Fruit fly (Drosophila melanogaster) whole organism, embryonic: ENCODE results near the gene ea.

Source experiments
- Antp ChIP-seq: fragments of 200-800 bp; sonication (Bioruptor generic); optimal IDR thresholded peaks from 3 replicates; lab custom pipeline; 2016; ENCODE audit warnings: missing biosample characterization, missing genetic modification characterization
- Atf3 ChIP-seq: fragments of 200-800 bp; sonication (Bioruptor generic); optimal IDR thresholded peaks from 3 replicates; lab custom pipeline; 2016; ENCODE audit warnings: missing biosample characterization, missing genetic modification characterization
- Atf6 ChIP-seq: fragments of 200-800 bp; sonication (Bioruptor generic); IDR thresholded peaks from 2 replicates; pipeline ENCODE4 v1.3.6; 2022; ENCODE audit warnings: missing biosample characterization, missing genetic modification characterization
- Bgb ChIP-seq: fragments of 200-800 bp; sonication (Bioruptor generic); IDR thresholded peaks from 2 replicates; pipeline ENCODE4 v1.3.6; 2022; ENCODE audit warnings: missing biosample characterization, missing genetic modification characterization; ENCODE audit not compliant: partially characterized antibody
- BtbVII ChIP-seq: fragments of 200-800 bp; sonication (Bioruptor generic); optimal IDR thresholded peaks from 3 replicates; lab custom pipeline; 2017; ENCODE audit warnings: missing biosample characterization, mild to moderate bottlenecking, missing genetic modification characterization
- CG10147 ChIP-seq: fragments of 200-800 bp; sonication (Bioruptor generic); optimal IDR thresholded peaks from 2 replicates; lab custom pipeline; 2019; ENCODE audit warnings: missing biosample characterization, mild to moderate bottlenecking, missing genetic modification characterization, moderate library complexity
- CG10321 ChIP-seq: fragments of 200-800 bp; sonication (Bioruptor generic); IDR thresholded peaks from 2 replicates; pipeline ENCODE4 v1.3.6; 2022; ENCODE audit warnings: missing biosample characterization, missing genetic modification characterization
- CG10654 ChIP-seq: fragments of 200-800 bp; sonication (Bioruptor generic); optimal IDR thresholded peaks from 2 replicates; lab custom pipeline; 2016; ENCODE audit warnings: missing biosample characterization, missing genetic modification characterization
- CG10979 ChIP-seq: fragments of 200-800 bp; sonication (Bioruptor generic); optimal IDR thresholded peaks from 2 replicates; lab custom pipeline; 2018; ENCODE audit warnings: missing biosample characterization, mild to moderate bottlenecking, missing genetic modification characterization, moderate library complexity
- CG11456 ChIP-seq: fragments of 200-800 bp; sonication (Bioruptor generic); IDR thresholded peaks from 3 replicates; pipeline ENCODE4 v1.3.6; 2022; ENCODE audit warnings: missing biosample characterization, missing genetic modification characterization
- CG13123 ChIP-seq: fragments of 200-800 bp; sonication (Bioruptor generic); optimal IDR thresholded peaks from 2 replicates; lab custom pipeline; 2016; ENCODE audit warnings: missing biosample characterization, missing genetic modification characterization
- CG13287 ChIP-seq: fragments of 200-800 bp; sonication (Bioruptor generic); IDR thresholded peaks from 2 replicates; pipeline ENCODE4 v1.3.6; 2022; ENCODE audit warnings: missing biosample characterization, missing genetic modification characterization; ENCODE audit not compliant: partially characterized antibody
- CG14710 ChIP-seq: fragments of 200-800 bp; sonication (Bioruptor generic); optimal IDR thresholded peaks from 3 replicates; lab custom pipeline; 2019; ENCODE audit warnings: missing biosample characterization, mild to moderate bottlenecking, missing genetic modification characterization, moderate library complexity
- CG16813 ChIP-seq: fragments of 200-800 bp; sonication (Bioruptor generic); IDR thresholded peaks from 3 replicates; pipeline ENCODE4 v1.3.6; 2022; ENCODE audit warnings: missing biosample characterization, missing genetic modification characterization; ENCODE audit not compliant: partially characterized antibody
- CG17328 ChIP-seq: fragments of 200-800 bp; sonication (Bioruptor generic); IDR thresholded peaks from 2 replicates; pipeline ENCODE4 v1.3.6; 2022; ENCODE audit warnings: missing biosample characterization, missing genetic modification characterization
- CG31388 ChIP-seq: fragments of 200-800 bp; sonication (Bioruptor generic); optimal IDR thresholded peaks from 2 replicates; lab custom pipeline; 2016; ENCODE audit warnings: missing biosample characterization, missing genetic modification characterization
- CG34376 ChIP-seq: fragments of 200-800 bp; sonication (Bioruptor generic); optimal IDR thresholded peaks from 2 replicates; lab custom pipeline; 2018; ENCODE audit warnings: missing biosample characterization, mild to moderate bottlenecking, missing genetic modification characterization
- CG3838 ChIP-seq: fragments of 200-800 bp; sonication (Bioruptor generic); optimal IDR thresholded peaks from 3 replicates; lab custom pipeline; 2016; ENCODE audit warnings: missing biosample characterization, missing genetic modification characterization
- CG4617 ChIP-seq: fragments of 200-800 bp; sonication (Bioruptor generic); optimal IDR thresholded peaks from 3 replicates; lab custom pipeline; 2016; ENCODE audit warnings: missing biosample characterization, missing genetic modification characterization, borderline replicate concordance
- CG6654 ChIP-seq: fragments of 200-800 bp; sonication (Bioruptor generic); optimal IDR thresholded peaks from 2 replicates; lab custom pipeline; 2017; ENCODE audit warnings: missing biosample characterization, mild to moderate bottlenecking, missing genetic modification characterization
- CG6854 ChIP-seq: fragments of 200-800 bp; sonication (Bioruptor generic); optimal IDR thresholded peaks from 3 replicates; lab custom pipeline; 2017; ENCODE audit warnings: missing biosample characterization, mild to moderate bottlenecking, missing genetic modification characterization
- CG8290 ChIP-seq, 3 experiments: fragments of 200-800 bp; sonication (Bioruptor generic); optimal IDR thresholded peaks; 2 replicates each; lab custom pipeline; 2016 to 2019; ENCODE audit warnings: missing biosample characterization in 3 of 3, missing genetic modification characterization in 3 of 3, mild to moderate bottlenecking in 2 of 3, moderate library complexity in 1 of 3
- CHES-1-like ChIP-seq: fragments of 200-800 bp; sonication (Bioruptor generic); optimal IDR thresholded peaks from 2 replicates; lab custom pipeline; 2016; ENCODE audit warnings: missing biosample characterization, missing genetic modification characterization
- Dll ChIP-seq: fragments of 200-800 bp; sonication (Bioruptor generic); IDR thresholded peaks from 4 replicates; pipeline ENCODE4 v1.3.6; 2022; ENCODE audit warnings: missing biosample characterization, missing genetic modification characterization; ENCODE audit not compliant: partially characterized antibody
- Dp ChIP-seq: fragments of 200-800 bp; sonication (Bioruptor generic); optimal IDR thresholded peaks from 2 replicates; lab custom pipeline; 2018; ENCODE audit warnings: missing biosample characterization, mild to moderate bottlenecking, missing genetic modification characterization, moderate library complexity
- GATAe ChIP-seq: fragments of 200-800 bp; sonication (Bioruptor generic); conservative IDR thresholded peaks from 2 replicates; pipeline ENCODE4 v1.3.6; 2022; ENCODE audit warnings: missing biosample characterization, missing genetic modification characterization
- Hr39 ChIP-seq: fragments of >200 bp; optimal IDR thresholded peaks from 2 replicates; lab custom pipeline; 2017
- Hr51 ChIP-seq, 2 experiments: fragments of 200-800 bp; sonication (Bioruptor generic); optimal IDR thresholded peaks; 2 replicates in 1 of 2; 3 replicates in 1 of 2; lab custom pipeline; 2016 to 2018; ENCODE audit warnings: missing biosample characterization in 2 of 2, missing genetic modification characterization in 2 of 2, mild to moderate bottlenecking in 1 of 2, moderate library complexity in 1 of 2
- Lim3 ChIP-seq: fragments of 200-800 bp; sonication (Bioruptor generic); IDR thresholded peaks from 2 replicates; pipeline ENCODE4 v1.3.6; 2022; ENCODE audit warnings: missing biosample characterization, missing genetic modification characterization
- Myb ChIP-seq: fragments of 200-800 bp; sonication (Bioruptor generic); optimal IDR thresholded peaks from 2 replicates; lab custom pipeline; 2016; ENCODE audit warnings: missing biosample characterization, missing genetic modification characterization
- Nf-YB ChIP-seq: fragments of 200-800 bp; sonication (Bioruptor generic); optimal IDR thresholded peaks from 3 replicates; lab custom pipeline; 2019; ENCODE audit warnings: missing biosample characterization, mild to moderate bottlenecking, missing genetic modification characterization, moderate library complexity
- Opbp ChIP-seq: fragments of 200-800 bp; sonication (Bioruptor generic); IDR thresholded peaks from 3 replicates; pipeline ENCODE4 v1.3.6; 2022; ENCODE audit warnings: missing biosample characterization, missing genetic modification characterization; ENCODE audit not compliant: partially characterized antibody
- Poxn ChIP-seq: fragments of 200-800 bp; sonication (Bioruptor generic); IDR thresholded peaks from 2 replicates; pipeline ENCODE4 v1.3.6; 2022; ENCODE audit warnings: missing biosample characterization, missing genetic modification characterization
- Rfx ChIP-seq: fragments of 200-800 bp; sonication (Bioruptor generic); IDR thresholded peaks from 2 replicates; pipeline ENCODE4 v1.3.6; 2022; ENCODE audit warnings: missing biosample characterization, missing genetic modification characterization
- Vsx1 ChIP-seq: fragments of 200-800 bp; sonication (Bioruptor generic); optimal IDR thresholded peaks from 2 replicates; lab custom pipeline; 2017; ENCODE audit warnings: missing biosample characterization, mild to moderate bottlenecking, missing genetic modification characterization, missing genetic modification reagents
- abd-A ChIP-seq: fragments of 200-800 bp; sonication (Bioruptor generic); optimal IDR thresholded peaks from 3 replicates; lab custom pipeline; 2019; ENCODE audit warnings: missing biosample characterization, mild to moderate bottlenecking, missing genetic modification characterization, moderate library complexity
- ap ChIP-seq: fragments of 200-800 bp; sonication (Bioruptor generic); IDR thresholded peaks from 2 replicates; pipeline ENCODE4 v1.3.6; 2022; ENCODE audit warnings: missing biosample characterization, missing genetic modification characterization
- bbx ChIP-seq: fragments of 200-800 bp; sonication (Bioruptor generic); IDR thresholded peaks from 2 replicates; pipeline ENCODE4 v1.3.6; 2022; ENCODE audit warnings: missing biosample characterization, missing genetic modification characterization; ENCODE audit not compliant: partially characterized antibody
- br ChIP-seq: fragments of >200 bp; optimal IDR thresholded peaks from 2 replicates; lab custom pipeline; 2017
- chinmo ChIP-seq: fragments of 200-800 bp; sonication (Bioruptor generic); IDR thresholded peaks from 4 replicates; pipeline ENCODE4 v1.3.6; 2022; ENCODE audit warnings: missing biosample characterization, missing genetic modification characterization; ENCODE audit not compliant: partially characterized antibody
- chn ChIP-seq: fragments of 200-800 bp; sonication (Bioruptor generic); optimal IDR thresholded peaks from 2 replicates; lab custom pipeline; 2016; ENCODE audit warnings: missing biosample characterization, missing genetic modification characterization
- cwo ChIP-seq: fragments of 200-800 bp; sonication (Bioruptor generic); optimal IDR thresholded peaks from 3 replicates; lab custom pipeline; 2017; ENCODE audit warnings: missing biosample characterization, missing genetic modification characterization, mild to moderate bottlenecking, moderate library complexity, missing genetic modification reagents
- ems ChIP-seq: fragments of 200-800 bp; sonication (Bioruptor generic); optimal IDR thresholded peaks from 3 replicates; lab custom pipeline; 2016; ENCODE audit warnings: missing biosample characterization, missing genetic modification characterization
- ftz-f1 ChIP-seq: fragments of 200-800 bp; sonication (Bioruptor generic); optimal IDR thresholded peaks from 2 replicates; lab custom pipeline; 2016; ENCODE audit warnings: missing biosample characterization, missing genetic modification characterization
- grau ChIP-seq: fragments of 200-800 bp; optimal IDR thresholded peaks from 3 replicates; lab custom pipeline; 2019; ENCODE audit warnings: missing biosample characterization, mild to moderate bottlenecking, missing genetic modification characterization, moderate library complexity
- grn ChIP-seq: fragments of 200-800 bp; sonication (Bioruptor generic); optimal IDR thresholded peaks from 3 replicates; lab custom pipeline; 2017; ENCODE audit warnings: missing biosample characterization, missing genetic modification characterization
- gt ChIP-seq: fragments of 200-800 bp; sonication (Bioruptor generic); IDR thresholded peaks from 2 replicates; pipeline ENCODE4 v1.3.6; 2022; ENCODE audit warnings: missing biosample characterization, missing genetic modification characterization
- kay ChIP-seq: fragments of 200-800 bp; sonication (Bioruptor generic); optimal IDR thresholded peaks from 2 replicates; lab custom pipeline; 2016; ENCODE audit warnings: missing biosample characterization, missing genetic modification characterization
- maf-S ChIP-seq: fragments of 200-800 bp; sonication (Bioruptor generic); optimal IDR thresholded peaks from 2 replicates; lab custom pipeline; 2016; ENCODE audit warnings: missing biosample characterization, missing genetic modification characterization
- rib ChIP-seq: fragments of 200-800 bp; sonication (Bioruptor generic); IDR thresholded peaks from 2 replicates; pipeline ENCODE4 v1.3.6; 2022; ENCODE audit warnings: missing biosample characterization, missing genetic modification characterization

The ea gene

DNA sequence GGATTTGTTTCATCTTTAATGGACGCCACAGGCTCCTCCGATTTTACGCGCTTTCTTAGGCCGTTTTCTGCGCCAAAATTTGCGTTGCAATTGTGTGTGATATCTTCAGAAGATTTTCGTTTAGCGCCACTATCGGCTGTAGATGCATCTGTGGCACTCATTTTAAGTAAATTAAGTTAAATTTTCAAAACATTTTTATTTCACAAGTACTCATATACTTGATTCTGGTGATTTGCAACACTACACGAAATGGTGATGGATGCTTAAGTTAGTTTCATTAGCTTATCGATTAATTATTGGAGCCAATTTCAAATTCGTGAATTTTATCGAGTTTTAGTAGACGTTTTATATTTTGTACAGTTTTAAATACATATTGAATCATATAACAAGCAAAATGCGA lies 35.1 kb downstream of the ea start, which contains the start of gene CG6171 (continued):
- TF ChIP-seq CG10979 (tag; lab: Kevin White, UChicago) (no peak), CG4617 (GFP tag; lab: Kevin White, UChicago) (peak; percentile 72), Poxn (GFP tag; lab: Robert Waterston, UW) (no peak), Dp (GFP tag; lab: Kevin White, UChicago) (peak; percentile 82), Vsx1 (GFP tag; lab: Kevin White, UChicago) (no peak), CG14710 (tag; lab: Kevin White, UChicago) (peak; percentile 12), CG13287 (GFP tag; lab: Robert Waterston, UW) (peak; percentile 75), Myb (peak; percentile 37), CG3838 (GFP tag; lab: Kevin White, UChicago) (no peak), Atf6 (GFP tag; lab: Robert Waterston, UW) (no peak), rib (GFP tag; lab: Robert Waterston, UW) (no peak), Opbp (peak; percentile 43; the same call in 1 of the 3 replicates)

DNA sequence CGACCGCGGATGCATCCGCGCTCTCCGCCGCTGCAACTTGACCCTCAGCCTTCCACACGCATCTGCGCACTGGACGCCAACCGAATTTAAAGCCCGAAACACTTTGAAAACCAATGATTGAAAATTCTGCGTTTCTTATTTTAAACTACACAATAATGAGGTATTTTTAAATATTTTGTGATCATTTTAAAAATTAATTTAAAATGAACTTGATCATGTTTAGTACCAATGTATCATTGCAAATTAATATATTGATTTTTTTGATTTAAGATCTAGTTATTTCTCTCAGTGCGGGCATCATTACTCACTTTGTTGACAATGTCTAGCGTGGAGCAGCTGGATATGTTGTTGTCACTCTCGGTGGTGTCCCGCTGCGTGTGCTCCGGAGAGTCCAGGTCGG lies 38.3 kb downstream of the ea start:
- TF ChIP-seq abd-A (no peak), ems (GFP tag; lab: Kevin White, UChicago) (peak; percentile 11), CG10321 (GFP tag; lab: Robert Waterston, UW) (0 out of 2 replicates have a peak, but pooled peaks have one; percentile 8), CG16813 (no peak), CG31388 (GFP tag; lab: Kevin White, UChicago) (no peak), CG13123 (GFP tag; lab: Kevin White, UChicago) (no peak), gt (GFP tag; lab: Robert Waterston, UW) (no peak), br (lab: Kevin White, UChicago) (no peak), Dll (no peak), CG34376 (GFP tag; lab: Kevin White, UChicago) (no peak), Hr39 (lab: Kevin White, UChicago) (no peak), Atf3 (GFP tag; lab: Kevin White, UChicago) (no peak), Antp (GFP tag; lab: Kevin White, UChicago) (no peak), Rfx (peak; percentile 39), grau (tag; lab: Kevin White, UChicago) (peak; percentile 51), ftz-f1 (GFP tag; lab: Kevin White, UChicago) (no peak), CG3838 (GFP tag; lab: Kevin White, UChicago) (no peak), Lim3 (no peak), CG10147 (GFP tag; lab: Kevin White, UChicago) (no peak), CHES-1-like (GFP tag; lab: Kevin White, UChicago) (no peak), CG8290 (GFP tag; optimal IDR thresholded peaks at IDR 0.05; lab: Kevin White, UChicago) (no peak), CG8290 (tag; optimal IDR thresholded peaks at IDR 0.05; lab: Kevin White, UChicago) (no peak), maf-S (GFP tag; lab: Kevin White, UChicago) (no peak), chinmo (GFP tag; lab: Robert Waterston, UW) (no peak), ap (GFP tag; lab: Robert Waterston, UW) (no peak), CG6854 (GFP tag; lab: Kevin White, UChicago) (no peak), kay (GFP tag; lab: Kevin White, UChicago) (no peak), CG6654 (GFP tag; lab: Kevin White, UChicago) (no peak), Hr51 (GFP tag; optimal IDR thresholded peaks at IDR 0.05; lab: Kevin White, UChicago) (no peak), Nf-YB (GFP tag; lab: Kevin White, UChicago) (no peak), chn (no peak), CG17328 (peak; percentile 59), GATAe (no peak), BtbVII (GFP tag; lab: Kevin White, UChicago) (no peak), cwo (GFP tag; lab: Kevin White, UChicago) (no peak), bbx (no peak), CG10654 (GFP tag; lab: Kevin White, UChicago) (no peak), CG11456 (GFP tag; lab: Robert Waterston, UW) (no peak), grn (GFP tag; lab: Kevin White, UChicago) (no peak), Bgb (GFP tag; lab: Robert Waterston, UW) (no peak)
